Worm (Caenorhabditis elegans) whole organism, late embryonic: ENCODE measurements around the gene smim-14.

Experiments used
- K02D7.2 ChIP-seq: sonication (generic microtip); optimal IDR thresholded peaks from 2 replicates; lab custom pipeline; 2017; ENCODE audit warnings: mild to moderate bottlenecking, missing genetic modification characterization, missing compliant biosample characterization
- K09A11.1 ChIP-seq: sonication (generic microtip); optimal IDR thresholded peaks from 2 replicates; lab custom pipeline; 2017; ENCODE audit warnings: antibody characterized with exemption, mild to moderate bottlenecking, missing genetic modification characterization, missing compliant biosample characterization; ENCODE audit not compliant: insufficient read depth
- T23F11.4 ChIP-seq: fragments of 200-800 bp; sonication (Bioruptor generic); optimal IDR thresholded peaks from 2 replicates; lab custom pipeline; 2018; ENCODE audit warnings: mild to moderate bottlenecking, missing genetic modification characterization, missing compliant biosample characterization
- Y22D7AL.16 ChIP-seq: sonication (generic microtip); optimal IDR thresholded peaks from 2 replicates; lab custom pipeline; 2016; ENCODE audit warnings: missing genetic modification characterization, missing compliant biosample characterization
- ahr-1 ChIP-seq: sonication (generic microtip); optimal IDR thresholded peaks from 2 replicates; lab custom pipeline; 2016; ENCODE audit warnings: missing genetic modification characterization, missing compliant biosample characterization
- ceh-14 ChIP-seq: sonication (generic microtip); optimal IDR thresholded peaks from 2 replicates; lab custom pipeline; 2016; ENCODE audit warnings: missing genotype, missing genetic modification characterization, missing compliant biosample characterization
- ceh-2 ChIP-seq: sonication (generic microtip); optimal IDR thresholded peaks from 2 replicates; lab custom pipeline; 2016; ENCODE audit warnings: missing genotype, missing genetic modification characterization, missing compliant biosample characterization
- ceh-6 ChIP-seq: fragments of 200-800 bp; sonication (Bioruptor generic); optimal IDR thresholded peaks from 2 replicates; lab custom pipeline; 2018; ENCODE audit warnings: mild to moderate bottlenecking, missing genetic modification characterization, missing compliant biosample characterization
- ceh-9 ChIP-seq: sonication (generic microtip); optimal IDR thresholded peaks from 2 replicates; lab custom pipeline; 2016; ENCODE audit warnings: mild to moderate bottlenecking, missing genetic modification characterization, inconsistent platforms, missing compliant biosample characterization
- che-1 ChIP-seq: sonication (generic microtip); optimal IDR thresholded peaks from 2 replicates; lab custom pipeline; 2016; ENCODE audit warnings: mild to moderate bottlenecking, missing genetic modification characterization, missing compliant biosample characterization
- dve-1 ChIP-seq: sonication (generic microtip); optimal IDR thresholded peaks from 2 replicates; lab custom pipeline; 2017; ENCODE audit warnings: antibody characterized with exemption, mild to moderate bottlenecking, missing genetic modification characterization, missing compliant biosample characterization
- elt-4 ChIP-seq: sonication (generic microtip); optimal IDR thresholded peaks from 2 replicates; lab custom pipeline; 2016; ENCODE audit warnings: missing genetic modification characterization, missing compliant biosample characterization
- hlh-15 ChIP-seq: sonication (generic microtip); optimal IDR thresholded peaks from 2 replicates; lab custom pipeline; 2016; ENCODE audit warnings: missing genetic modification characterization, missing compliant biosample characterization
- hlh-30 ChIP-seq: sonication (generic microtip); optimal IDR thresholded peaks from 2 replicates; lab custom pipeline; 2017; ENCODE audit warnings: antibody characterized with exemption, missing genetic modification characterization, missing compliant biosample characterization; ENCODE audit not compliant: insufficient read depth
- hlh-6 ChIP-seq: sonication (generic microtip); optimal IDR thresholded peaks from 2 replicates; lab custom pipeline; 2016; ENCODE audit warnings: missing genotype, missing genetic modification characterization, missing compliant biosample characterization
- lim-6 ChIP-seq: sonication (generic microtip); optimal IDR thresholded peaks from 2 replicates; lab custom pipeline; 2016; ENCODE audit warnings: missing genetic modification characterization, missing compliant biosample characterization
- lin-11 ChIP-seq: fragments of 200-800 bp; sonication (Bioruptor generic); optimal IDR thresholded peaks from 2 replicates; lab custom pipeline; 2018; ENCODE audit warnings: mild to moderate bottlenecking, missing genetic modification characterization, missing compliant biosample characterization
- nfya-1 ChIP-seq: sonication (generic microtip); optimal IDR thresholded peaks from 2 replicates; lab custom pipeline; 2017; ENCODE audit warnings: missing genetic modification characterization, mild to moderate bottlenecking, missing compliant biosample characterization, antibody characterized with exemption, moderate library complexity
- nhr-11 ChIP-seq: fragments of 150-350 bp; optimal IDR thresholded peaks from 2 replicates; lab custom pipeline; 2014; ENCODE audit warnings: missing biosample characterization, missing genetic modification characterization
- odd-2 ChIP-seq: sonication (generic microtip); optimal IDR thresholded peaks from 2 replicates; lab custom pipeline; 2017; ENCODE audit warnings: antibody characterized with exemption, mild to moderate bottlenecking, missing genetic modification characterization, missing compliant biosample characterization
- pag-3 ChIP-seq: sonication (generic microtip); optimal IDR thresholded peaks from 2 replicates; lab custom pipeline; 2016; ENCODE audit warnings: missing compliant biosample characterization, missing genetic modification characterization, borderline replicate concordance
- pat-9 ChIP-seq: fragments of 200-800 bp; sonication (Bioruptor generic); optimal IDR thresholded peaks from 2 replicates; lab custom pipeline; 2018; ENCODE audit warnings: mild to moderate bottlenecking, missing genetic modification characterization, moderate library complexity, missing compliant biosample characterization
- pha-2 ChIP-seq: sonication (generic microtip); optimal IDR thresholded peaks from 2 replicates; lab custom pipeline; 2017; ENCODE audit warnings: mild to moderate bottlenecking, missing genetic modification characterization, missing compliant biosample characterization
- pha-4 ChIP-seq: fragments of 150-350 bp; optimal IDR thresholded peaks from 2 replicates; lab custom pipeline; 2018; ENCODE audit warnings: missing biosample characterization, missing genetic modification reagents, missing genetic modification characterization
- pqm-1 ChIP-seq: sonication (generic microtip); optimal IDR thresholded peaks from 2 replicates; lab custom pipeline; 2016; ENCODE audit warnings: missing genetic modification characterization, missing compliant biosample characterization
- ref-2 ChIP-seq: sonication (generic microtip); optimal IDR thresholded peaks from 2 replicates; lab custom pipeline; 2016; ENCODE audit warnings: missing genetic modification characterization, missing compliant biosample characterization
- rnt-1 ChIP-seq: sonication (generic microtip); optimal IDR thresholded peaks from 2 replicates; lab custom pipeline; 2016; ENCODE audit warnings: missing genetic modification characterization, missing compliant biosample characterization
- sdc-2 ChIP-seq: sonication (generic microtip); optimal IDR thresholded peaks from 2 replicates; lab custom pipeline; 2016; ENCODE audit warnings: missing genotype, missing genetic modification characterization, missing compliant biosample characterization
- sox-2 ChIP-seq: fragments of 200-800 bp; sonication (Bioruptor generic); IDR thresholded peaks from 2 replicates; pipeline ENCODE4 v1.3.6; 2022; ENCODE audit warnings: missing genetic modification reagents, missing genetic modification characterization, missing compliant biosample characterization
- tbx-7 ChIP-seq: sonication (generic microtip); optimal IDR thresholded peaks from 2 replicates; lab custom pipeline; 2016; ENCODE audit warnings: missing genotype, missing genetic modification characterization, missing compliant biosample characterization
- unc-3 ChIP-seq, 2 experiments: fragments of 200-800 bp in 1 of 2; sonication (Bioruptor generic) in 1 of 2; sonication (generic microtip) in 1 of 2; conservative IDR thresholded peaks in 1 of 2; optimal IDR thresholded peaks in 1 of 2; 2 replicates each; pipeline versions ENCODE4 v1.3.6 to Lab custom; 2016 to 2022; ENCODE audit warnings: missing compliant biosample characterization in 2 of 2, missing genetic modification characterization in 2 of 2, missing genetic modification reagents in 1 of 2
- unc-42 ChIP-seq: sonication (generic microtip); optimal IDR thresholded peaks from 2 replicates; lab custom pipeline; 2016; ENCODE audit warnings: missing genotype, missing genetic modification characterization, missing compliant biosample characterization
- unc-55 ChIP-seq: sonication (generic microtip); optimal IDR thresholded peaks from 2 replicates; lab custom pipeline; 2017; ENCODE audit warnings: missing biosample characterization, missing genetic modification reagents, missing genetic modification characterization
- ztf-16 ChIP-seq: sonication (generic microtip); optimal IDR thresholded peaks from 2 replicates; lab custom pipeline; 2017; ENCODE audit warnings: missing genetic modification characterization, missing compliant biosample characterization

Gene smim-14

DNA sequence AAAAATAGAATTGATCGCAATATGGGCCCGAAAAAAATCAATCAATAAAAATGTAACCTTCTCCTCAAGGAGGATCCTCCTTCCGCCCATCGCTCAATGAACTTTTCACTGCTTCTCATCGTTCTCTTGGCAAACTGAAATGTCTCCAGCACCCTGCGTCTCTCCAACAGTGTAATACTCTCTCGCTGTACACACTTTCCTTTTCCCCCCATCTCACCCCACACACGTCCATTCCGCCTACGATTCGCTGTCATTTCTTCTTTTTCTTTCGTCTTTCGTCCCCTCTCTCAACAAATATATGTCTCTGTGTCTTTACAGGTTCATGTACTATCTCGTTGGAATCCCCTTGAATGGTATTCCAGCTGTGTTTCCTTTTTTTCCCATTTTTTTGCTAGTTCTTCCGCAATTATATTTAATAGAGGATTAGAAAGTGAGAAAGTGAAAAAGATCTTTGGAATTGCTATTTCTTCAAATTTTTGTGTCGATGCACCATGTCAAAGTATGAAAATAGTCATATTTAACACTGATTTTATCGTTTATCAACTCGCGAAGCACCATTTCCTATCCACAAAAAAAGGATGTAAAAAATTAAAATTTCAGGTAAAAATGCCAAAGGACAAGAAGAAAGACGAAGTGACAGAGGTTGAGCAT, 2.0 kb upstream of the smim-14 start, which contains the start of gene rsu-1 (continued):
- TF ChIP-seq ceh-2 (peak; percentile 47), elt-4 (no peak), unc-42 (tag; lab: Kevin White, UChicago) (peak; percentile 16), pqm-1 (no peak), nhr-11 (no peak), hlh-15 (no peak), lin-11 (tag; lab: Kevin White, UChicago) (no peak), K09A11.1 (tag; lab: Kevin White, UChicago) (no peak), pag-3 (no peak), hlh-6 (tag; lab: Kevin White, UChicago) (no peak), ceh-9 (tag; lab: Kevin White, UChicago) (no peak), tbx-7 (tag; lab: Kevin White, UChicago) (no peak), ref-2 (peak; percentile 71), pha-4 (tag; lab: Kevin White, UChicago) (no peak), Y22D7AL.16 (tag; lab: Kevin White, UChicago) (no peak), che-1 (tag; lab: Kevin White, UChicago) (no peak)

DNA sequence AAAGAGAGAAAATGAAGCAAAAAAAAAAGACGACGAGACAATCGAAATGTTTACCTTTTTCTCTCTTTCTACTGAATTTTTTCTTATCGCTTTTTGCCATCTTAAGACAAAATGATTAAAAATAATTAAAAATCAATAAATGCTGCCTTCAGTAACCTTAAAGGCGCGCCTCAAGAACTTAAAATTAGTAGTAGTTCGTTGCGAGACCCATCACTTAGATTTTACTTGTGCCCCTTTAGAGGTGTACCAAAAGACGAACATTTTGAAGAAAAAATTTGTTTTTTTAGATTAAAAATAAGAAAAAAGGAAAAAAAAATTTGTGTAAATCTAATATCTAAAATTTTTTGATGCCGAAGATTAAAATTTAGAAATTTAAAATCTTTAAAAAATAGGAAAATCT, 1.4 kb upstream of the smim-14 start:
- no peak for TF ChIP-seq K09A11.1 (tag; lab: Kevin White, UChicago)
- TF ChIP-seq ceh-14 (tag; lab: Kevin White, UChicago) = no peak
- TF ChIP-seq pha-2 (tag; lab: Kevin White, UChicago) = no peak
- TF ChIP-seq K02D7.2 (tag; lab: Kevin White, UChicago) = no peak
- no peak for TF ChIP-seq T23F11.4 (GFP tag; lab: Kevin White, UChicago)
- TF ChIP-seq lim-6 = no peak
- TF ChIP-seq pat-9 (tag; lab: Kevin White, UChicago) = no peak
- TF ChIP-seq dve-1 (tag; lab: Kevin White, UChicago) = no peak
- TF ChIP-seq ztf-16 (tag; lab: Kevin White, UChicago) = no peak
- TF ChIP-seq elt-4 = no peak
- no peak for TF ChIP-seq rnt-1
- no peak for TF ChIP-seq nfya-1 (tag; lab: Kevin White, UChicago)
- no peak for TF ChIP-seq ceh-6 (GFP tag; lab: Kevin White, UChicago)
- TF ChIP-seq, all 69 proteins: peak for 0

DNA sequence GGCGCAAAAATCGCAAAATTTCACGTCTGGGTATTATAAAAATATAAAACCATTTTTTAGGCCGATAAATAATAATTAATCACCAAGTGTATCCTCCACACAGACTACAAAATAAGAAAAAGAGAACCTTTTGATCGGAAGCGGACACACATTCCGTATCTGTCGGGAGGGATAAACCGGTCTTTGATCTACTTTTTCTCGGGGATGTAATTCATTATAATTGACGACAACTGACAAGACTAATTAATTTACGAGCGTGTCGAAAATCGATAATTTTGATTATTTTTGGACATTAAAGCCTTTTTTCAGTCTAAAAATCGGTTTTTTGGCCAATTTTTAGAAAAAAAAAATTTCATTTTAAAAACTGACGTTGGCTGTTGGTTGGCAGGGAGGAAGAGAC, 887 bp upstream of the smim-14 start:
- peak; percentile 80 for TF ChIP-seq unc-55 (GFP tag; lab: Kevin White, UChicago)
- TF ChIP-seq K09A11.1 (tag; lab: Kevin White, UChicago) = no peak
- TF ChIP-seq sox-2 = no peak
- TF ChIP-seq unc-42 (tag; lab: Kevin White, UChicago) = no peak

DNA sequence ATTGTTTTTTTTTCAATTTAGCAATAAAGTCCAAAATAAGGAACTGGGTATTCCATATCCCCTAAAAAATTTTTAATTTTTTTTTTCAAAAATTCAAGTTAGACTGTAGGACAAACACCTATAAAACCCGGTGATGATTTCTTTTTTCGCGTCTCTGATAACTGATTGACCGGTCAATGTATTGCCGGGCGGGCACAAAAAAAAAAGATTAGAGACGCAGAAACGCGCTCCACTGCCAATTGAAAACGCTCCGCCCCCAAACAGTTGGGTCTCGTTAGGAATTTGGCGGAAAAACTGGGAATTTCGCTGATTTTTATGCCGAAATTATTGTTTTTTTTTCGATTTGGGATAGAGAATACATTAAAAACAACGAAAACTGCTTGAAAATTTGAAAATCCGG, 1.2 kb downstream of the smim-14 start:
- TF ChIP-seq unc-55 (GFP tag; lab: Kevin White, UChicago) = no peak
- TF ChIP-seq K02D7.2 (tag; lab: Kevin White, UChicago) = no peak
- no peak for TF ChIP-seq pha-4 (tag; lab: Kevin White, UChicago)
- no peak for TF ChIP-seq T23F11.4 (GFP tag; lab: Kevin White, UChicago)
- no peak for TF ChIP-seq ahr-1 (tag; lab: Kevin White, UChicago)
- TF ChIP-seq unc-3 (GFP tag; conservative IDR thresholded peaks at IDR 0.05; lab: Robert Waterston, UW) = no peak
- no peak for TF ChIP-seq unc-3 (tag; optimal IDR thresholded peaks at IDR 0.05; lab: Kevin White, UChicago)
- no peak for TF ChIP-seq nfya-1 (tag; lab: Kevin White, UChicago)
- no peak for TF ChIP-seq hlh-6 (tag; lab: Kevin White, UChicago)
- TF ChIP-seq tbx-7 (tag; lab: Kevin White, UChicago) = no peak
- no peak for TF ChIP-seq odd-2 (tag; lab: Kevin White, UChicago)
- no peak for TF ChIP-seq pat-9 (tag; lab: Kevin White, UChicago)
- no peak for TF ChIP-seq ceh-6 (GFP tag; lab: Kevin White, UChicago)
- no peak for TF ChIP-seq ref-2
- no peak for TF ChIP-seq elt-4
- TF ChIP-seq hlh-30 = no peak
- no peak for TF ChIP-seq sdc-2 (tag; lab: Kevin White, UChicago)
- TF ChIP-seq lim-6 = no peak
